Worm (Caenorhabditis elegans): ENCODE data around the gene scl-20.

Gene scl-20

ce11 chrV:18771804-18772386, 37.6 kb upstream of the scl-20 start:
- TF ChIP-seq F16B12.6 (tag; optimal IDR thresholded peaks at IDR 0.05) (no peak), nhr-28 (tag; optimal IDR thresholded peaks at IDR 0.05) (no peak), pqm-1 (tag; optimal IDR thresholded peaks at IDR 0.05) (no peak), blmp-1 (tag; optimal IDR thresholded peaks at IDR 0.05) (no peak), ets-5 (GFP tag; IDR thresholded peaks at IDR 0.05) (no peak), nhr-11 (tag; optimal IDR thresholded peaks at IDR 0.05) (no peak), ama-1 (optimal IDR thresholded peaks at IDR 0.05) (no peak), sptf-1 (tag; optimal IDR thresholded peaks at IDR 0.05) (no peak), mef-2 (tag; optimal IDR thresholded peaks at IDR 0.05) (no peak), unc-30 (tag; optimal IDR thresholded peaks at IDR 0.05) (no peak), elt-2 (tag; optimal IDR thresholded peaks at IDR 0.05) (no peak), hlh-4 (tag; optimal IDR thresholded peaks at IDR 0.05) (no peak), aha-1 (tag; optimal IDR thresholded peaks at IDR 0.05) (no peak), C34B4.2 (tag; optimal IDR thresholded peaks at IDR 0.05) (no peak), dsc-1 (tag; optimal IDR thresholded peaks at IDR 0.05) (no peak), fkh-4 (tag; optimal IDR thresholded peaks at IDR 0.05; ENCODE audit: borderline replicate concordance) (no peak), mdl-1 (tag; optimal IDR thresholded peaks at IDR 0.05) (no peak), aly-2 (tag; optimal IDR thresholded peaks at IDR 0.05) (no peak), ceh-90 (tag; optimal IDR thresholded peaks at IDR 0.05) (no peak)

ce11 chrV:18771390-18771789, 37.1 kb upstream of the scl-20 start, which contains the start of gene clec-256:
TSS of gene clec-256 (plus strand) at chrV:18771690.
- TF ChIP-seq tlp-1 (tag; optimal IDR thresholded peaks at IDR 0.05) (no peak), nhr-12 (tag; optimal IDR thresholded peaks at IDR 0.05) (no peak), unc-62 (GFP tag; optimal IDR thresholded peaks at IDR 0.05) (no peak), dsc-1 (tag; optimal IDR thresholded peaks at IDR 0.05) (no peak), mdl-1 (tag; optimal IDR thresholded peaks at IDR 0.05) (no peak), irx-1 (tag; optimal IDR thresholded peaks at IDR 0.05) (no peak), elt-2 (tag; optimal IDR thresholded peaks at IDR 0.05) (no peak), unc-30 (tag; optimal IDR thresholded peaks at IDR 0.05) (no peak)

ce11 chrV:18770623-18771022, 36.3 kb upstream of the scl-20 start, which contains the start of gene clec-255:
TSS of gene clec-255 (minus strand) at chrV:18770723.
- TF ChIP-seq hpl-2 (GFP tag; optimal IDR thresholded peaks at IDR 0.05) (no peak), lin-15B (tag; optimal IDR thresholded peaks at IDR 0.05) (no peak), unc-130 (tag; optimal IDR thresholded peaks at IDR 0.05) (no peak), ceh-88 (GFP tag; IDR thresholded peaks at IDR 0.05) (no peak), ceh-8 (GFP tag; optimal IDR thresholded peaks at IDR 0.05) (no peak), blmp-1 (tag; optimal IDR thresholded peaks at IDR 0.05) (no peak), lin-39 (tag; optimal IDR thresholded peaks at IDR 0.05) (no peak)

ce11 chrV:18769902-18770301, 35.6 kb upstream of the scl-20 start:
- no peak for TF ChIP-seq alr-1 (tag; optimal IDR thresholded peaks at IDR 0.05; ENCODE audit: borderline replicate concordance)
- TF ChIP-seq pqm-1 (tag; optimal IDR thresholded peaks at IDR 0.05), result no peak
- no peak for TF ChIP-seq ets-5 (GFP tag; IDR thresholded peaks at IDR 0.05)
- no peak for TF ChIP-seq hlh-4 (tag; optimal IDR thresholded peaks at IDR 0.05)
- no peak for TF ChIP-seq lin-14 (GFP tag; optimal IDR thresholded peaks at IDR 0.05)
- TF ChIP-seq elt-3 (tag; optimal IDR thresholded peaks at IDR 0.05), result no peak
- TF ChIP-seq fos-1 (tag; optimal IDR thresholded peaks at IDR 0.05), result no peak
- TF ChIP-seq mef-2 (tag; optimal IDR thresholded peaks at IDR 0.05), result no peak
- TF ChIP-seq egl-27 (tag; optimal IDR thresholded peaks at IDR 0.05), result no peak
- TF ChIP-seq skn-1 (tag; optimal IDR thresholded peaks at IDR 0.05), result no peak
- no peak for TF ChIP-seq aha-1 (tag; optimal IDR thresholded peaks at IDR 0.05)
- TF ChIP-seq ztf-11 (tag; optimal IDR thresholded peaks at IDR 0.05), result no peak
- TF ChIP-seq fkh-8 (tag; optimal IDR thresholded peaks at IDR 0.05), result no peak
- no peak for TF ChIP-seq nhr-76 (tag; optimal IDR thresholded peaks at IDR 0.05)

Measured in whole organism, L1 larva.